Fruit fly (Drosophila melanogaster) S2 (cell line): ENCODE results near the gene CG5180.
A peak's percentile ranks its signal among the peaks of the same experiment; 100 is the strongest.

Experiments
- CG8478 ChIP-seq: fragments of >200 bp; optimal IDR thresholded peaks from 2 replicates; lab custom pipeline; 2018
- CTCF ChIP-seq, 2 experiments: fragments of >200 bp; optimal IDR thresholded peaks; 2 replicates each; lab custom pipeline; 2018

Gene CG5180

DNA sequence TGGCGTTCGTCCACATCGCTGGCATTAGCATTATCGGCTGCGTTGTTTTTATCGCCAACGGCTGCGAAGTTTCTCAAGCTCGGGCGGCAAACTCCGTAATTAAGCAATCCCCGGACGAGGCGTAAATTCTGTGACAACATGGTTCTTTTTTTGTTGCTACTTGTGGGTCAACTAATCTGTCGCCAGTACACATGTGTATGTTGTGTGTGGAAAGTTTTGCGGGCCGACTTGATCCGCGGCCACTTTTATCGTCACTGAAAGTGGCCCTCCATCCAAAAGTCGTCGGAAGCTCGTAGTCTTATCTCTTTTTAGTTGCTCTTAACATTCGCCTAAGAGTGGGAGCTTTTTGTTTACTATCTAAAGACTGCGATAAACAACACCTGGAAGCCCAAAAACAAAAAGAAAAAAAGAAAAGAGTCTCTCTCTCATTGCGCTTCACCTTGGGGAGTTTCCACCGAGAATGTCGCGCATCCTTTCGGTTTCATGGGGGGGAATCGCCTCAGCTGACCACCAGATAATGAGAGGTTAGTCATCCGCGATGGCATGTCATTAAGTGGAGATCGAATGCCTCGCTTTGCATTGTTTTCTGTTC is 6.2 kb downstream of the CG5180 start, which contains the start of gene CG10877:
CG10877 (minus strand) TSS at position 238 of the 592 bp plus-strand sequence.
- TF ChIP-seq CG8478 (lab: Kevin White, UChicago) (no peak), CTCF (optimal IDR thresholded peaks at IDR 0.05; lab: Kevin White, UChicago) (no peak)

DNA sequence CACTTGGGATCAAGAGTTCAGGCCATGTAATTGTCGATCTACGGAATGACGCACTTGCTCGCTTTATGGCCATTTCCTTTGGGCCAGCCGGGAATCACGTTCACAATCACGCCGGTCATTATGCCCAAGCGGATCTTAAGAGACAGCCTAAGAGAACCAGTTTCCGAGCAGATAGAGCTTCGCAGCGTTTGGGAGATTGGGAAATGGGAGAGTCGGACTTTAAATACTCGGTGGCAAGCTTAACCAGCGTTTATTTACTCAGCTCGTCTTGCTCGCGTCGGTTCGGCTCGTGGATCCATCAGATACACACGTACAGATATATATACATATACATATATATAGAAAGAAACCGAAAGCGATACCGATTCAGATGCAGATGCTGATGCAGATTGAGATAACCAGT is 7.8 kb downstream of the CG5180 start:
- TF ChIP-seq CG8478 (lab: Kevin White, UChicago) (no peak), CTCF (optimal IDR thresholded peaks at IDR 0.05; lab: Kevin White, UChicago) (no peak)

DNA sequence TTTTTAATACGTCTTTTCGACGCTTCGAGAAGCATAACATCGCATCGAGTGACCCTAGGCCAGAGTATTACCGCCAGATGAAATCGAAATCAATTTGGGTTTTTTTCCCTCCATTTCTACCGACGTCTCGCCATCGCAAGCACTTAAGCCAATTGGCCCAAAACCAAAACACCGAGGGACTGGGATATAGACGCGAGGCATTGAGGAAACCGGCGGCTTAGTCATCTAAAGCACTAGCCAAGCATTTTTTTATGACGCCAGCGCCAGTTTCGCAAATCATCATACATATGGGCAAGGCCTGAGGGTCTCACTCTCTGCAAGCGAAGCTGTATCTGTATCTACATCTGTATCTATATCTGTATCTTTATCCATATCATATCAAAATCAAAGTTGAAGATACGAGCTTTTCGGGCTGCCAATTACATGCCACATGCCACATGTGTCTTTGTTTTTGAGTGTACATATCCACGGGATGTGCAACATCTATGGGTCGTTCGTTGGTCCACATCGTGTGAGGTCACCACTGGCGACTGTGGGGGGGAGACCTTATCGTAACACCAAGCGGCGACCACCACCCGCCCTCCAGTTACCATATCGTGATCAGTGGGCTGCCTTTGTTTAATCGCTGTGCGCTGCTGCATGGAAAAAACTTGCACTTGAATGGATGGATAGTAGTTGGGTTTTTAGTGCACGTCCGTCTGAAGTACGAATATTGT is 9.9 kb downstream of the CG5180 start:
- TF ChIP-seq CTCF (optimal IDR thresholded peaks at IDR 0.05; lab: Kevin White, UChicago) (no peak), CG8478 (lab: Kevin White, UChicago) (no peak)

DNA sequence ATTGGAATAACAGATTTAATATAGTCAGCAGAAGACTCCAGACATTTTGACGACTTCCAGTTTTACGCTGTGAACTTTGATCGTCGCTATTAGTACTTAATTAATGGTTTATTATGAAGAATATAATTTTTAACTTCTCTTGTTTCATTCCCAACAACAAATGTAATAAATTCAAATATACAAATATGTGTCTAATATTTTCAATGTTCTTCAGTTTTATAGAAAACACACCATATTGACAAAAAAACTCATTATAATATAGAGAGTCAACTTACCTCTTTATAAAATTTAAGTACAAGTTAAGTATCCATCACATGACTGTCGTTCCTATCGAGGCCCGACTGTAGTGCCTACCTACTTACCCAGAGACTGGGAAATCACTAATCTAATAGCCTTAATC is 15.6 kb downstream of the CG5180 start:
- TF ChIP-seq CTCF (optimal IDR thresholded peaks at IDR 0.05; lab: Kevin White, UChicago): no peak
- no peak for TF ChIP-seq CG8478 (lab: Kevin White, UChicago)

DNA sequence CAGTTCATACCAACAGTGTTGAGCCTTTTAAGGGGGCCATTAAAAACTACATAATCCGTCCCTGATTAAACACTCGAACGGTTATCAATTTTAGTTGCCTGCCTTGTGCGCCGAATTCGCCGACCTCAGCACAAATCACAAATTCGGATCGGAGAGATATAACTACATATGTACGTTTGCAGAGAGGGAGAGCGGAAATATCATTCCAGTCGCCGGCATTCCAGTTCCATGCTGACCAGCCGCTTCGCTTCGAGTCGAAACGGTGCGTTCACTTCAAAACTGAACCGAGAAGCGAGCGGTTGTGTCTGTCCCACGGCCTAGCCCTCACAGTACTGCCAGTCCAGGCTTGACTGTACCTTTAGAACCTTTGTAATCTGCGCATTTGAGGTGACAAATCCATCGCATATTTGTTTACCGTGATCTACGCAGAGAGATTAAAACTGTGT is 16.8 kb downstream of the CG5180 start:
- no peak for TF ChIP-seq CTCF (optimal IDR thresholded peaks at IDR 0.05; lab: Kevin White, UChicago)
- no peak for TF ChIP-seq CG8478 (lab: Kevin White, UChicago)

DNA sequence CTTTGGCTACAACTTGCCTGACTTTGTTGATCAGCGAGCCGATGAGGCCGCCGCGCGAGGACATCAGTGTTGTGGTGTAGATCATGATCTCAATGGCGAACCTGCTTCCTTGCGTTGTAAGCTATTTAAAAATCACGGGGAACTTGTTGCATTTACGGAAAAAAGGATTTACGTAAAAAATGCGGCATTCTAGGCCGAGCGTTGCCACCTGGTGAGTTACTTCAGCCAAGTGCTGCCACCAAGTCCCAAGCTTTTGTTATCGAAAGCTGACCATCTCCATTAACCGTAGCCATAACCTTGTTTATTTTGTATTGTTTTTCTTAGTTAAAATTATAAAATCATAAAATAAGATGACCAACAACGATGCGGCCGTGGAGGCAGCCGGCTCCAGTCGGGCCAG is 19.1 kb downstream of the CG5180 start, which contains the start of the genes TFAM and CG5412:
TFAM (minus strand) TSS at position 222 of the 400 bp plus-strand sequence.
CG5412 (plus strand) TSS at position 265 of the 400 bp plus-strand sequence.
- peak in 1 of 2 experiments; percentile 31 for TF ChIP-seq CTCF (optimal IDR thresholded peaks at IDR 0.05; lab: Kevin White, UChicago)
- TF ChIP-seq CG8478 (lab: Kevin White, UChicago): no peak

DNA sequence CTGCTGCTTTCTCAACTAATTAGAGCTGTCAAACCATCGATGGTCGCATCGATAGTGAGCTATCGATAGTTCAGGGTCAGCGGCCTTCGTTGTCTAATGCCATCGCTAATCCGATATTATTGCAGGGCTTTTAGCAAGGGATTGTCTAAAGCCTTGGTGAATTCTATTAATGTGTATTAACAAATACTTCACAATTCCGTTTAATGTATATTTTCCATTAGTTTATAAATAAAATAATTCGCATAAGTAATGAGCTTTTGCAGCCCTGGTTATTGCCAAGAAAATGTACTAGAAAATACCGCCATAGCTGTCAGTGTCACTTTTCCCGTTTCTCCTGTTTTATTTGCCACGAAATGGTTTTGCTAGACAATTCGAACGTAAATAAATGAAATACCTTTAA is 22.1 kb downstream of the CG5180 start, which contains the start of the genes EloB and Srp14:
EloB (minus strand) TSS at position 35 of the 400 bp plus-strand sequence.
Srp14 (plus strand) TSS at position 300 of the 400 bp plus-strand sequence.
- TF ChIP-seq CTCF (optimal IDR thresholded peaks at IDR 0.05; lab: Kevin White, UChicago) (no peak), CG8478 (lab: Kevin White, UChicago) (no peak)

DNA sequence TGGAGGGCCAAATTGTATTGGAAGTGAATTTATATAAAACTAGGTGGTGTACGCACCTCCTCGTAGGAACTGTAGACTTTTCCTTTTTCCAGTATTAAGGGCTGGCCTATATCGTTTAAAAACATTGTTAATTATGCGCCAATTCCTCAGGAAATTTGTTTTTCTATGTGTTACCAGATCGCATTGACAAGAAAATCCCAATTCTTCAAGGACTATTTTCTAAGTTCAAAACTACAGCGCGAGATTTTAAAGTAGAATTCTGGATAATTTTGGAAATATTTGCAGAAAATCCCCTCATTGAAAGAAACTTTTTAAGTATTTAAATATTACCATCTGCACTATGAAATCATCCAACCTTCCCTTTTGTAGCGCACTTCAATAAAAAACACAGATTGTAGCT is 23.6 kb downstream of the CG5180 start, which contains the start of gene CG34008:
CG34008 (minus strand) TSS at position 147 of the 400 bp plus-strand sequence.
- no peak for TF ChIP-seq CG8478 (lab: Kevin White, UChicago)
- TF ChIP-seq CTCF (optimal IDR thresholded peaks at IDR 0.05; lab: Kevin White, UChicago): no peak

DNA sequence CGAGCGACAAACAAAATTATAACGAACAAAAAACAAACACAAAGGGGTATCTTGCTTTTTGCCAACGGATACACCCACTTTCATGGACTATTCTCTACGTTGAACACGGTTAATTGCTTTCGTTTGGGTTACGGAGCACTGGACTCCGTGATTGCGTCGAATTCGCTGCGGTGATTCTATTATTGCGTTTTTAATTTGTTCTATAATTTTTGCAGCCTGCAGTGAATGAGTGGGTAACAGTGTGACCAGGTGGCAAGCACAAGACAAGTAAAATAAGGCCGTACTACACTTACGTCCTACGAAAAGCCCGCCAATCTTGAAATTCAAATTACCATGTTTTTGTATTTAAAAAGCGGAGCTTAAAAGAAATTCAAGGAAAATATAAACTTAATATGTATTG is 27.8 kb downstream of the CG5180 start, which contains the start of gene CG16953:
CG16953 (minus strand) TSS at position 268 of the 400 bp plus-strand sequence.
- TF ChIP-seq CG8478 (lab: Kevin White, UChicago) (no peak), CTCF (optimal IDR thresholded peaks at IDR 0.05; lab: Kevin White, UChicago) (no peak)

DNA sequence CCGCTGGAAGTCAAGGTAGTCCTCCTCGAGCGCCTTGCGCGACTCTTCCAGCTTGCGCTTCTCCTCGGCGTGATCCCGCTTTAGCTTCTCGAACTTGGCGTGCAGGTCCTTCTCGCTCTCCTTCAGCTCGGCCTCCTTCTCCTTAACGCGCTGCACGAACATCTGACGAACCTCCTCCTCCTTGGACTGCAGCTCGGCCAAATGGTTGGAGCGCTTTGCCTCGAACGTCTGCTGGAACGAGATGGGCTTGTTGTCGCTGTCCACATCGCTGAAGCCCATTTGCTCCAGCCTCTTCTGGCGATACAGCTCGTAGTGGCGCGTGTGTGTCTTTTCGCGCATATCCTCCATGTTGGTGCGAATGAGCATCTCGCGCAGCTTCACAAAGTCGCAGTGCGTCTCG is 28.7 kb downstream of the CG5180 start:
- TF ChIP-seq CTCF (optimal IDR thresholded peaks at IDR 0.05; lab: Kevin White, UChicago): no peak
- no peak for TF ChIP-seq CG8478 (lab: Kevin White, UChicago)

DNA sequence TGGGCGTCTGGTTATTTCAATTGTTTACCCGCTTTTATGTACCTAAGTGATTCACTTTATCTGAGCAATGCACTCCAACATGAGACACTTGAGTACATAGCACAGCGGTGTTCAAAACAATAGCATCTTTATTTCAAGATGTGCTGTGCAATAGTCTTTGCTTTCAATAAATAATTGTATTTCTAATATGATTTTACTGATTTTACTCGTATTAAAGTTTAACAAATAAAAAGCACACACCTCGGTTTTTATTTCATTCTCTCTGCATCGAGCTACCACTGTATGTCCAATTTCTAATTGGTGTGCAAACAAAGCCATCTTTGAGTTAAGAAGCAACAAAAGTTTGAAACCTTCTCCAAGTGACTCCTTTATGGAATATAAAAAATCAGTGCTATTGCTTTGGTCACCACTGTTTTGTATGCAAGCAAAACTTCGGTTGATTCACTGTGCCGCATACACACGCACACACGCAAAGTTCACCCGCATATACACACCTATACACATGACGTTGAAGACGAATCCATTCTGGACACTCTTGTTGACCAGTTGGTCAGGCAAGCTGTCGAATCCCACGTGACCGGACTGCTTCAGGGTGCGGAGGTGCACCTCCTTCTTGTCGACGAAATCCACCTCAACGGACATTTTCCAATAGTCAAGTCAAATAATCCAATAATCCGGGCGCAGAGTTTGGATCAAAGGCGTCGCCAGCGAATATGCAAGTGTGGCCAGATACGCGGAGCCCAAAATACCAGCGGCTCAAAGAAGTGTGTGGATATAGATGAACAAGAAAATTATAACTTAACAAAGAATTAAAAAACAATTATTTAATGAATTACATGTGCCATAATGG is 30.1 kb downstream of the CG5180 start, which contains the start of gene Septin2:
Septin2 (minus strand) TSS at position 727 of the 850 bp plus-strand sequence.
- no peak for TF ChIP-seq CG8478 (lab: Kevin White, UChicago)
- TF ChIP-seq CTCF (optimal IDR thresholded peaks at IDR 0.05; lab: Kevin White, UChicago): no peak

DNA sequence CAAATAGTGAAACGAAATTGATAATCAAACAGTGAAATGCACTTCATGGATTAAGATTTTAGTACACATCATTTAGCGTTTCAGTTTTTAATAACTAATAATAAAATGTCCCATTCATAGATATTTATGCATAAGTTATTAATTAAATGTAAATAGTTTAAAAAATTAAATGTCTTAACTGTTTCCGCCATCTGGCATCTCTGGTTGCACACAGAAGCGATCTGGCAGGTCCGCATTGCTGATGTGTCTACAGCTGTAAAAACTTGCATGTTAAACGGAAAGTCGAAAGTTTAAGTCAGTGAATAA is 30.7 kb downstream of the CG5180 start, which contains the start of gene Srp72:
Srp72 (plus strand) TSS at position 232 of the 306 bp plus-strand sequence.
- TF ChIP-seq CTCF (optimal IDR thresholded peaks at IDR 0.05; lab: Kevin White, UChicago) (no peak), CG8478 (lab: Kevin White, UChicago) (no peak)

DNA sequence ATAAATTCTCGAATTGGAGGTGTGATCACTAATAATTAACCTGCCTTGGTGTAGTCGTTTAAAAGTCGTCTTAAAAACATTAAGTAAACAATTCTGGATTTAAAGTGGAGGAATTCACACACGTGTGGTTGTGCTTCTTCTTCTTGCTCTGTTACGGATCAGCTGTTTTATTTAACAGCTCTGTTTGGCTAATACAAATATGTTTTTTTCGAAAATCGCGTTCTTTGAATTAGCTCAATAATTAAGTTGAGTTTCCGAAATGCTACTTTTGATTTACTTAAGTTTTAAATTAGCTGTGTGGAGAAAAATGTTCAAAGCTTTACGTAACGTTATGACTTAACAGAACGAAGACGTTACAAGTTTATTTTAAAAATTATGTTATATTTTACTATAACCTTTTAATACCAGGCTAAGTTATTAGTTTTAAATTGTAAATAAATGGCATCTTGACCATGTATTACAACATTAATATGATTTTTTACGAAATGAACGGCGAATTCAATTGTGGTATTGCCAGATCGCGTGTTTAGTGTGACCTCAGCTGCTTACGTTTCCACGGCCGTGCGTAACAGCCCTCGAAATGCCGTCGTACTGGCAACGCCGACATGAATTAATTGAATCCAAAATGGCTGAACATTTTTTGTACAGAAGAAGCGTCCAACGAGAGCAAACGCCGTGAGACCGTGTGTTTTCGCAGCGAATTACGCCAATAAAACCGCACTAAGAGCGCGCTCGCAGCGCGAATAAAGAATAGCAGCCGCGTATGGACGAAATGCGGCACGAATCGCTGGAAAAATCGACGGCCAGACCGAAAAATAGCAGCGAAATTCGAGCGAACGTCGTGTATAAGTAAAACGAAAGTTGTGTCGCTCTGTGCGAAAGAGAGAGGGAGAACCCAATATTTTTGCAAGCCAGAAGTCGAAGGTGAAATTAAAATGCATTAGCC is 35.1 kb downstream of the CG5180 start, which contains the start of the genes Pus1 and bon:
Pus1 (minus strand) TSS at position 155 of the 946 bp plus-strand sequence.
bon (plus strand) TSS at position 623 of the 946 bp plus-strand sequence.
- TF ChIP-seq CG8478 (lab: Kevin White, UChicago) (no peak), CTCF (optimal IDR thresholded peaks at IDR 0.05; lab: Kevin White, UChicago) (peak in 1 of 2 experiments; percentile 5)
